Fruit fly (Drosophila melanogaster) whole organism, embryonic: Measurements from ENCODE around the gene CG31259.

Source experiments
- CG10209 ChIP-seq: fragments of 200-800 bp; sonication (Bioruptor generic); optimal IDR thresholded peaks from 3 replicates; lab custom pipeline; 2017; ENCODE audit warnings: missing biosample characterization, mild to moderate bottlenecking, missing genetic modification characterization, missing genetic modification reagents
- CG10274 ChIP-seq: fragments of 200-800 bp; sonication (Bioruptor generic); optimal IDR thresholded peaks from 3 replicates; lab custom pipeline; 2017; ENCODE audit warnings: missing biosample characterization, mild to moderate bottlenecking, missing genetic modification characterization
- CG10366 ChIP-seq: fragments of 200-800 bp; sonication (Bioruptor generic); IDR thresholded peaks from 2 replicates; pipeline ENCODE4 v1.3.6; 2022; ENCODE audit warnings: missing biosample characterization, missing genetic modification characterization
- CG11085 ChIP-seq: fragments of 200-800 bp; sonication (Bioruptor generic); IDR thresholded peaks from 2 replicates; pipeline ENCODE4 v1.3.6; 2022; ENCODE audit warnings: missing biosample characterization, missing genetic modification characterization
- CG11398 ChIP-seq: fragments of 200-800 bp; sonication (Bioruptor generic); optimal IDR thresholded peaks from 2 replicates; lab custom pipeline; 2016; ENCODE audit warnings: missing biosample characterization, missing genetic modification characterization
- CG11723 ChIP-seq: fragments of 200-800 bp; sonication (Bioruptor generic); optimal IDR thresholded peaks from 2 replicates; lab custom pipeline; 2017; ENCODE audit warnings: missing biosample characterization, mild to moderate bottlenecking, missing genetic modification characterization
- CG12104 ChIP-seq: fragments of 200-800 bp; sonication (Bioruptor generic); optimal IDR thresholded peaks from 3 replicates; lab custom pipeline; 2016; ENCODE audit warnings: missing biosample characterization, missing genetic modification characterization
- CG12155 ChIP-seq: fragments of 200-800 bp; sonication (Bioruptor generic); optimal IDR thresholded peaks from 3 replicates; lab custom pipeline; 2016; ENCODE audit warnings: missing biosample characterization, missing genetic modification characterization
- CG13775 ChIP-seq: fragments of 200-800 bp; sonication (Bioruptor generic); optimal IDR thresholded peaks from 3 replicates; lab custom pipeline; 2017; ENCODE audit warnings: missing biosample characterization, mild to moderate bottlenecking, missing genetic modification characterization
- CG14667 ChIP-seq: fragments of 200-800 bp; sonication (Bioruptor generic); IDR thresholded peaks from 2 replicates; pipeline ENCODE4 v1.3.6; 2022; ENCODE audit warnings: missing biosample characterization, missing genetic modification characterization
- CG14860 ChIP-seq: fragments of 200-800 bp; sonication (Bioruptor generic); IDR thresholded peaks from 3 replicates; pipeline ENCODE4 v1.3.6; 2022; ENCODE audit warnings: missing biosample characterization, missing genetic modification characterization; ENCODE audit not compliant: partially characterized antibody
- CG15601 ChIP-seq: fragments of 200-800 bp; sonication (Bioruptor generic); optimal IDR thresholded peaks from 3 replicates; lab custom pipeline; 2019; ENCODE audit warnings: missing biosample characterization, mild to moderate bottlenecking, missing genetic modification characterization, moderate library complexity
- CG1602 ChIP-seq: fragments of 200-800 bp; sonication (Bioruptor generic); optimal IDR thresholded peaks from 3 replicates; lab custom pipeline; 2016; ENCODE audit warnings: missing biosample characterization, missing genetic modification characterization
- CG1647 ChIP-seq: fragments of 200-800 bp; sonication (Bioruptor generic); optimal IDR thresholded peaks from 3 replicates; lab custom pipeline; 2016; ENCODE audit warnings: missing biosample characterization, missing genetic modification characterization
- CG16779 ChIP-seq: fragments of 200-800 bp; sonication (Bioruptor generic); IDR thresholded peaks from 2 replicates; pipeline ENCODE4 v1.3.6; 2022; ENCODE audit warnings: missing biosample characterization, missing genetic modification characterization
- CG17612 ChIP-seq: fragments of 200-800 bp; sonication (Bioruptor generic); IDR thresholded peaks from 2 replicates; pipeline ENCODE4 v1.3.6; 2022; ENCODE audit warnings: missing biosample characterization, missing genetic modification characterization
- CG17829 ChIP-seq: fragments of 200-800 bp; optimal IDR thresholded peaks from 2 replicates; lab custom pipeline; 2019; ENCODE audit warnings: missing biosample characterization, mild to moderate bottlenecking, missing genetic modification characterization, moderate library complexity
- CG2120 ChIP-seq: fragments of 200-800 bp; sonication (Bioruptor generic); optimal IDR thresholded peaks from 3 replicates; lab custom pipeline; 2016; ENCODE audit warnings: missing biosample characterization, missing genetic modification characterization
- CG2875 ChIP-seq: fragments of 200-800 bp; sonication (Bioruptor generic); optimal IDR thresholded peaks from 2 replicates; lab custom pipeline; 2017; ENCODE audit warnings: missing biosample characterization, mild to moderate bottlenecking, missing genetic modification characterization, missing genetic modification reagents
- CG3163 ChIP-seq: fragments of 200-800 bp; sonication (Bioruptor generic); optimal IDR thresholded peaks from 3 replicates; lab custom pipeline; 2016; ENCODE audit warnings: missing biosample characterization, missing genetic modification characterization
- CG33557 ChIP-seq: fragments of 200-800 bp; sonication (Bioruptor generic); optimal IDR thresholded peaks from 2 replicates; lab custom pipeline; 2019; ENCODE audit warnings: missing biosample characterization, mild to moderate bottlenecking, missing genetic modification characterization, moderate library complexity
- CG42726 ChIP-seq: fragments of 200-800 bp; sonication (Bioruptor generic); IDR thresholded peaks from 2 replicates; pipeline ENCODE4 v1.3.6; 2022; ENCODE audit warnings: missing biosample characterization, missing genetic modification characterization; ENCODE audit not compliant: partially characterized antibody
- CG4730 ChIP-seq: fragments of 200-800 bp; sonication (Bioruptor generic); IDR thresholded peaks from 2 replicates; pipeline ENCODE4 v1.3.6; 2022; ENCODE audit warnings: missing biosample characterization, missing genetic modification characterization
- CG4820 ChIP-seq: fragments of 200-800 bp; sonication (Bioruptor generic); optimal IDR thresholded peaks from 3 replicates; lab custom pipeline; 2016; ENCODE audit warnings: missing biosample characterization, missing genetic modification characterization
- CG6175 ChIP-seq: fragments of 200-800 bp; sonication (Bioruptor generic); IDR thresholded peaks from 3 replicates; pipeline ENCODE4 v1.3.6; 2022; ENCODE audit warnings: missing biosample characterization, missing genetic modification characterization
- CG6254 ChIP-seq: fragments of 200-800 bp; sonication (Bioruptor generic); optimal IDR thresholded peaks from 3 replicates; lab custom pipeline; 2017; ENCODE audit warnings: mild to moderate bottlenecking, missing biosample characterization, missing genetic modification reagents, missing genetic modification characterization
- CG7745 ChIP-seq: fragments of 200-800 bp; sonication (Bioruptor generic); optimal IDR thresholded peaks from 2 replicates; lab custom pipeline; 2018; ENCODE audit warnings: missing biosample characterization, mild to moderate bottlenecking, missing genetic modification characterization, moderate library complexity
- Chrac-16 ChIP-seq: fragments of 200-800 bp; sonication (Bioruptor generic); optimal IDR thresholded peaks from 3 replicates; lab custom pipeline; 2016; ENCODE audit warnings: missing biosample characterization, missing genetic modification characterization
- E2f2 ChIP-seq: fragments of 200-800 bp; sonication (Bioruptor generic); IDR thresholded peaks from 2 replicates; pipeline ENCODE4 v1.3.6; 2022; ENCODE audit warnings: missing biosample characterization, missing genetic modification characterization
- Hand ChIP-seq: fragments of 200-800 bp; sonication (Bioruptor generic); optimal IDR thresholded peaks from 2 replicates; lab custom pipeline; 2017; ENCODE audit warnings: mild to moderate bottlenecking, missing biosample characterization, missing genetic modification reagents, missing genetic modification characterization
- NC2β ChIP-seq: fragments of 200-800 bp; sonication (Bioruptor generic); optimal IDR thresholded peaks from 2 replicates; lab custom pipeline; 2016; ENCODE audit warnings: missing biosample characterization, missing genetic modification characterization
- Oaz ChIP-seq: fragments of 200-800 bp; sonication (Bioruptor generic); IDR thresholded peaks from 2 replicates; pipeline ENCODE4 v1.3.6; 2022; ENCODE audit warnings: missing biosample characterization, missing genetic modification characterization
- Vsx1 ChIP-seq: fragments of 200-800 bp; sonication (Bioruptor generic); optimal IDR thresholded peaks from 2 replicates; lab custom pipeline; 2017; ENCODE audit warnings: missing biosample characterization, mild to moderate bottlenecking, missing genetic modification characterization, missing genetic modification reagents
- aop ChIP-seq: fragments of 200-800 bp; sonication (Bioruptor generic); IDR thresholded peaks from 2 replicates; pipeline ENCODE4 v1.3.6; 2022; ENCODE audit warnings: missing biosample characterization, missing genetic modification characterization
- cg ChIP-seq: fragments of 200-800 bp; sonication (Bioruptor generic); optimal IDR thresholded peaks from 3 replicates; lab custom pipeline; 2019; ENCODE audit warnings: missing biosample characterization, mild to moderate bottlenecking, missing genetic modification characterization, moderate library complexity
- chm ChIP-seq: fragments of 200-800 bp; sonication (Bioruptor generic); IDR thresholded peaks from 2 replicates; pipeline ENCODE4 v1.3.6; 2022; ENCODE audit warnings: missing biosample characterization, missing genetic modification characterization
- chn ChIP-seq: fragments of 200-800 bp; sonication (Bioruptor generic); optimal IDR thresholded peaks from 2 replicates; lab custom pipeline; 2016; ENCODE audit warnings: missing biosample characterization, missing genetic modification characterization
- dimm ChIP-seq: fragments of 200-800 bp; sonication (Bioruptor generic); IDR thresholded peaks from 2 replicates; pipeline ENCODE4 v1.3.6; 2022; ENCODE audit warnings: missing biosample characterization, missing genetic modification characterization
- exex ChIP-seq: fragments of 200-800 bp; sonication (Bioruptor generic); optimal IDR thresholded peaks from 4 replicates; lab custom pipeline; 2018; ENCODE audit warnings: missing biosample characterization, mild to moderate bottlenecking, missing genetic modification characterization, moderate library complexity
- h ChIP-seq: fragments of >200 bp; optimal IDR thresholded peaks from 2 replicates; lab custom pipeline; 2017
- ken ChIP-seq: fragments of 200-800 bp; sonication (Bioruptor generic); IDR thresholded peaks from 3 replicates; pipeline ENCODE4 v1.3.6; 2022; ENCODE audit warnings: missing biosample characterization, missing genetic modification characterization
- mam ChIP-seq: fragments of 200-800 bp; sonication (Bioruptor generic); optimal IDR thresholded peaks from 3 replicates; lab custom pipeline; 2016; ENCODE audit warnings: missing biosample characterization, missing genetic modification characterization
- org-1 ChIP-seq: fragments of 200-800 bp; sonication (Bioruptor generic); optimal IDR thresholded peaks from 2 replicates; lab custom pipeline; 2017; ENCODE audit warnings: missing biosample characterization, missing genetic modification characterization
- p53 ChIP-seq: fragments of 200-800 bp; sonication (Bioruptor generic); optimal IDR thresholded peaks from 2 replicates; lab custom pipeline; 2016; ENCODE audit warnings: missing biosample characterization, missing genetic modification characterization
- pan ChIP-seq, 4 experiments: fragments of >200 bp in 3 of 4; fragments of 200-800 bp in 1 of 4; sonication (Bioruptor generic) in 1 of 4; optimal IDR thresholded peaks in 3 of 4; IDR thresholded peaks in 1 of 4; 2 replicates each; pipeline versions ENCODE4 v1.3.6 to Lab custom; 2017 to 2022; ENCODE audit warnings: missing biosample characterization in 2 of 4, missing genetic modification characterization in 2 of 4, mixed read lengths in 1 of 4
- row ChIP-seq: fragments of 200-800 bp; sonication (Bioruptor generic); IDR thresholded peaks from 3 replicates; pipeline ENCODE4 v1.3.6; 2022; ENCODE audit warnings: missing biosample characterization, missing genetic modification characterization
- sens ChIP-seq: fragments of 200-800 bp; sonication (Bioruptor generic); peaks from one replicate; lab custom pipeline; 2016; ENCODE audit warnings: missing biosample characterization, missing genetic modification characterization
- tin ChIP-seq: fragments of 200-800 bp; sonication (Bioruptor generic); optimal IDR thresholded peaks from 3 replicates; lab custom pipeline; 2016; ENCODE audit warnings: missing biosample characterization, missing genetic modification characterization
- tll ChIP-seq, 2 experiments: fragments of 200-800 bp in 1 of 2; fragments of >200 bp in 1 of 2; sonication (Bioruptor generic) in 1 of 2; optimal IDR thresholded peaks; 2 replicates each; lab custom pipeline; 2017 to 2019; ENCODE audit warnings: missing biosample characterization in 2 of 2, missing genetic modification characterization in 2 of 2, mild to moderate bottlenecking in 1 of 2, moderate library complexity in 1 of 2
- trh ChIP-seq: fragments of 200-800 bp; sonication (Bioruptor generic); optimal IDR thresholded peaks from 2 replicates; lab custom pipeline; 2016; ENCODE audit warnings: missing biosample characterization, missing genetic modification characterization
- vvl ChIP-seq: fragments of 200-800 bp; sonication (Bioruptor generic); IDR thresholded peaks from 2 replicates; pipeline ENCODE4 v1.3.6; 2022; ENCODE audit warnings: missing biosample characterization, missing genetic modification characterization
- zen2 ChIP-seq: fragments of 200-800 bp; sonication (Bioruptor generic); IDR thresholded peaks from 3 replicates; pipeline ENCODE4 v1.3.6; 2022; ENCODE audit warnings: missing biosample characterization, missing genetic modification characterization; ENCODE audit not compliant: partially characterized antibody

The CG31259 gene

DNA sequence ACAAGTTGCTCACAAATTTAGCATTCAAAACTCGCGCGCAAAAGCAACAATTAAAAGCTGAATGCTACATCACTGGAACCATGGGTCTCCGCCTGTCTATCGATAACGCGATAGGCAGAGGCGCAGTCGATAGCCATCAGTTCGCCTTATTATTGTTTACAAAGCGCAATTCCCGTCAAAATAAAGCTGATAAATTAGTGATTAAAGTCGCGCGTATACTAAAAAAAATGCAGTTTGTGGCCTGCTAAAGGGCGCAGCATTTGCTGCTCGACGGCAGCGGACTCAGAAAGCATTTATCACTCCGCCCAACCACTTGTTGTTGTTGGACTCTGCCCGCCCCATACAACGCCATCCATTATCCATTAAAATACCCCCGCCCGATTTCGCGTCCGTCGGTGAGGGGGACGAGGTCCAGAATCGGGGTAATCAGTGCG, 6.0 kb upstream of the CG31259 start, which contains the start of gene CG11737 (continued):
- TF ChIP-seq CG11723 (GFP tag; lab: Kevin White, UChicago) (no peak), CG16779 (GFP tag; lab: Robert Waterston, UW) (no peak), CG3163 (GFP tag; lab: Kevin White, UChicago) (no peak), CG15601 (tag; lab: Kevin White, UChicago) (no peak), CG12104 (no peak), vvl (no peak), aop (GFP tag; lab: Robert Waterston, UW) (no peak), CG2875 (no peak), Chrac-16 (no peak), CG1647 (no peak), exex (tag; lab: Kevin White, UChicago) (no peak), sens (peak; percentile 71), E2f2 (peak; percentile 99), dimm (GFP tag; lab: Robert Waterston, UW) (no peak), CG33557 (GFP tag; lab: Kevin White, UChicago) (no peak), pan (optimal IDR thresholded peaks at IDR 0.05; lab: Kevin White, UChicago) (no peak), pan (GFP tag; optimal IDR thresholded peaks at IDR 0.05 in 1 of 2, IDR thresholded peaks at IDR 0.05 in 1 of 2) (no peak), CG17829 (tag; lab: Kevin White, UChicago) (no peak), chm (GFP tag; lab: Robert Waterston, UW) (no peak), Oaz (GFP tag; lab: Robert Waterston, UW) (no peak), p53 (GFP tag; lab: Kevin White, UChicago) (no peak), Vsx1 (GFP tag; lab: Kevin White, UChicago) (no peak), CG6254 (no peak), CG10366 (GFP tag; lab: Robert Waterston, UW) (0 out of 2 replicates have a peak, but pooled peaks have one; percentile 8), CG42726 (GFP tag; lab: Robert Waterston, UW) (peak; percentile 76), tll (GFP tag; optimal IDR thresholded peaks at IDR 0.05; lab: Kevin White, UChicago) (no peak), CG12155 (no peak), CG14860 (GFP tag; lab: Robert Waterston, UW) (peak; percentile 69), NC2β (GFP tag; lab: Kevin White, UChicago) (no peak), CG6175 (GFP tag; lab: Robert Waterston, UW) (no peak), CG4730 (no peak), CG17612 (no peak), CG11398 (GFP tag; lab: Kevin White, UChicago) (no peak), CG1602 (GFP tag; lab: Kevin White, UChicago) (no peak), cg (GFP tag; lab: Kevin White, UChicago) (no peak), Hand (no peak), CG7745 (tag; lab: Kevin White, UChicago) (no peak), ken (GFP tag; lab: Robert Waterston, UW) (no peak), CG13775 (GFP tag; lab: Kevin White, UChicago) (no peak), tin (GFP tag; lab: Kevin White, UChicago) (no peak), CG2120 (GFP tag; lab: Kevin White, UChicago) (peak; percentile 20), org-1 (GFP tag; lab: Kevin White, UChicago) (no peak), CG4820 (GFP tag; lab: Kevin White, UChicago) (no peak), CG11085 (GFP tag; lab: Robert Waterston, UW) (no peak), CG10274 (GFP tag; lab: Kevin White, UChicago) (no peak), chn (no peak), row (GFP tag; lab: Robert Waterston, UW) (no peak), h (no peak), trh (GFP tag; lab: Kevin White, UChicago) (no peak), CG10209 (GFP tag; lab: Kevin White, UChicago) (no peak), zen2 (GFP tag; lab: Robert Waterston, UW) (no peak; the same call in 2 of the 3 replicates), CG14667 (GFP tag; lab: Robert Waterston, UW) (no peak), mam (no peak)
